Worm (Caenorhabditis elegans) whole organism, L4/young adult: ENCODE measurements around the gene str-144.

Source experiments
- W03F9.2 ChIP-seq: fragments of 150-350 bp; optimal IDR thresholded peaks from 2 replicates; lab custom pipeline; 2014; ENCODE audit warnings: missing biosample characterization, missing genetic modification characterization
- dao-5 ChIP-seq: sonication (generic microtip); optimal IDR thresholded peaks from 2 replicates; lab custom pipeline; 2016; ENCODE audit warnings: missing genotype, missing genetic modification characterization, moderate library complexity, missing compliant biosample characterization
- him-1 ChIP-seq: sonication (generic microtip); optimal IDR thresholded peaks from 2 replicates; lab custom pipeline; 2016; ENCODE audit warnings: missing genotype, missing genetic modification reagents, missing genetic modification characterization, missing compliant biosample characterization

Gene str-144

DNA sequence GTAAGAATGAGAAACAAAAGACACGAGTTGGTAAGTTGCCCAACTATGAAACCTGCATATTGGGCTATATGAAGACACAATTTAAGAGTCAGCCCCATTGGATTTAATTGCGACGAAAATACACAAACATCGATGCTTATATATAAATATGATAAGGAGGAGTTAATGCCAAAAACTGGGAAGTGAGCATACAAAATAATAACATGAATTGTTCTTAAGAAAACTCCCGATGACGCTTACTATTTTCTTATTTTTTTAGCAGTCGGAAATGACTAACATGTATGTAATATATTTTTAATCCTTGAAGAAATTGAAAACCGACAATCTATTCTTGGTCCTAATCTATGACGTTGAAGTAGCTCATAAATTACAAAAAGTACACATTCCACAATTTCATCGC, at the start of gene str-144:
TSS of gene str-144 (minus strand) at position 101 of the 400 bp plus-strand sequence.
- no peak for TF ChIP-seq dao-5 (tag; lab: Kevin White, UChicago)
- TF ChIP-seq W03F9.2 (tag; lab: Kevin White, UChicago): no peak
- TF ChIP-seq him-1 (tag; lab: Kevin White, UChicago): no peak

DNA sequence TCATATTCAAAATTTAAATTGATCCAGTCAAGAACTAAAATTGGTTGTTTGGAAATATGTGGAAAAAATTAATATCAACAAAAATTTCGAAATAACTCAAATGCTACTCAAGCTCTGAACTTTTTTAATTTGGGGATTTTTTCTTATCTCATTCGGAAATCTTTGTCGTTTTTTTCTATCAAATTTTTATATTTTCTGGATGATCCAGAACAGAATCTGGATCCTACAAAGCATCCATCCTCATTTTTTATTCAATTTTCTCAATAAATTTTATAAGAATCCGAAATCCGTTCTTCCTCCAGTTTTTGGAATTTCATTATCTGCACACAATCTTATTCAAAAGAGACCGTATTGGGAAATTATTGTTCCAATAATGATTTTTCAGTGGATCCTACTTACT, 48.9 kb upstream of the str-144 start, which contains the start of gene D1014.6:
TSS of gene D1014.6 (plus strand) at position 301 of the 400 bp plus-strand sequence.
- TF ChIP-seq him-1 (tag; lab: Kevin White, UChicago) (no peak), W03F9.2 (tag; lab: Kevin White, UChicago) (no peak), dao-5 (tag; lab: Kevin White, UChicago) (no peak)

DNA sequence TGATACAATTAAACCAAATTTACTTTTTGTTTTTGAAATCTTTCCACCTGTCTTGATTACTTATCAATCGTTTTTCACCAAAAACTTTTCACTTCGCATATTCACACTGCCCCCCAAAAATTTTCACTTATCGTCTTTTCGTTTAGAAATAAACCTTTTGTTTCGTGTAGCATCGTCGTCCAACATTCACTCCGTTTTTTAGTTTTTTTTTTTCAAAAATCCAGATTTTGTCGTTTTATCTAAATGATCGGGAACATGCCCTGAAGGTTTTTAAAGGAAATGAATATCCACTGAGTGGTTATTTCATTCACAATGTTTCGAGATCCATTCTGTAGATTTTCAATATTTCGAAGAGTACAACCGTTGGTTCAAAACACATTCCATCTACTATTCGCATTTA, 46.0 kb upstream of the str-144 start, which contains the start of gene D1014.7:
TSS of gene D1014.7 (plus strand) at position 301 of the 400 bp plus-strand sequence.
- TF ChIP-seq W03F9.2 (tag; lab: Kevin White, UChicago) (no peak), him-1 (tag; lab: Kevin White, UChicago) (no peak), dao-5 (tag; lab: Kevin White, UChicago) (no peak)

- TF ChIP-seq dao-5 (tag; lab: Kevin White, UChicago): no peak
- no peak for TF ChIP-seq W03F9.2 (tag; lab: Kevin White, UChicago)
- no peak for TF ChIP-seq him-1 (tag; lab: Kevin White, UChicago)
These were observed 42.6 kb upstream of the str-144 start for ce11 chrV:8114542-8114941.

- no peak for TF ChIP-seq W03F9.2 (tag; lab: Kevin White, UChicago)
- TF ChIP-seq dao-5 (tag; lab: Kevin White, UChicago): no peak
- no peak for TF ChIP-seq him-1 (tag; lab: Kevin White, UChicago)
These were observed 38.9 kb upstream of the str-144 start for ce11 chrV:8110816-8111215.

ce11 chrV:8108670-8109069, 36.7 kb upstream of the str-144 start, which contains the start of gene myo-5:
TSS of gene myo-5 (plus strand) at chrV:8108970.
- TF ChIP-seq dao-5 (tag; lab: Kevin White, UChicago): no peak
- no peak for TF ChIP-seq W03F9.2 (tag; lab: Kevin White, UChicago)
- TF ChIP-seq him-1 (tag; lab: Kevin White, UChicago): no peak

ce11 chrV:8104473-8104872, 32.5 kb upstream of the str-144 start, which contains the start of gene srlf-16:
TSS of gene srlf-16 (plus strand) at chrV:8104773.
- TF ChIP-seq dao-5 (tag; lab: Kevin White, UChicago): no peak

- TF ChIP-seq W03F9.2 (tag; lab: Kevin White, UChicago): no peak
- no peak for TF ChIP-seq him-1 (tag; lab: Kevin White, UChicago)
- no peak for TF ChIP-seq dao-5 (tag; lab: Kevin White, UChicago)
These were observed 31.0 kb upstream of the str-144 start, which contains the start of gene str-90 for ce11 chrV:8102960-8103359. TSS of gene str-90 (plus strand) at chrV:8103260.

- TF ChIP-seq him-1 (tag; lab: Kevin White, UChicago) (no peak), W03F9.2 (tag; lab: Kevin White, UChicago) (no peak), dao-5 (tag; lab: Kevin White, UChicago) (no peak)
These were observed 27.4 kb upstream of the str-144 start, which contains the start of gene sdz-23 for ce11 chrV:8099306-8099705. TSS of gene sdz-23 (plus strand) at chrV:8099606.

DNA sequence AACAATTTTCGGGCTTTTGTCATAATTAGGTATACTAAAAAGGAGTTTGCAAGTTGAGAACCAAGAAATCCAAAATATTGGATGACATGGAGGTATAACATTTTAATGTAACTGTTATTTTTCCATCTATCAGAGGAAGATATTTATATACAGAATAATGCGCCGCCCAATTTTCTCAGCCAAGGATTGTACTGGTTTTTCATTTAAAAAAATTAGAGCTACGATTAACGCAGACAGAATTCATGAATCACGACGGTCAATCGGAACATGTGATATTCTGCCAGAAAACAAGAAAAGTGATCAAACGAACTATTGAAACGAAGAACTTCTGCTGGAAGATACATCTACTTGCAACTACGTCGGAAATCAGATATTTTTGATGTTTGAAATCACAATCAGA, 26.3 kb upstream of the str-144 start, which contains the start of gene str-145:
TSS of gene str-145 (minus strand) at position 101 of the 400 bp plus-strand sequence.
- no peak for TF ChIP-seq dao-5 (tag; lab: Kevin White, UChicago)
- TF ChIP-seq W03F9.2 (tag; lab: Kevin White, UChicago): no peak
- TF ChIP-seq him-1 (tag; lab: Kevin White, UChicago): no peak

DNA sequence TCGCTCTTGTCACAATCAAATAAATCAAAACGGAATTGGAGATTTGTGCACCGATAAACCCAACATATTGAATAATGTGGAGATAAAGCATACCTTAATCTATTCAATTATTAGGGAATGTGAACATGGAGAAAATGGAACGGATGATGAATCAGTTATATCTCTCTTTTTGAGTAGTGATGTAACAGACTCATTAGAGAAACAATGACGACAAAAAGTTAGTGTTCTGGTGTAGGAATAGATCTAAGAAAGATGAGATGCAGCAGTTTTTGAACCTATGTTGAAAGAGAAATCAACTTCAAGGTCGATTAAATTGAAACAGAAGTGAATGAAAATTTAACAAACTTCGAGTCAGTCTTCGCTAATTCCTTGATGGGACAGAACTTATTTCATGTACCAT, 23.4 kb upstream of the str-144 start, which contains the start of gene str-146:
TSS of gene str-146 (minus strand) at position 101 of the 400 bp plus-strand sequence.
- TF ChIP-seq him-1 (tag; lab: Kevin White, UChicago): no peak
- TF ChIP-seq dao-5 (tag; lab: Kevin White, UChicago): no peak
- no peak for TF ChIP-seq W03F9.2 (tag; lab: Kevin White, UChicago)

ce11 chrV:8092385-8092784, 20.4 kb upstream of the str-144 start, which contains the start of gene str-129:
TSS of gene str-129 (minus strand) at chrV:8092485.
- TF ChIP-seq him-1 (tag; lab: Kevin White, UChicago) (no peak), dao-5 (tag; lab: Kevin White, UChicago) (no peak), W03F9.2 (tag; lab: Kevin White, UChicago) (no peak)

- TF ChIP-seq W03F9.2 (tag; lab: Kevin White, UChicago) (no peak), dao-5 (tag; lab: Kevin White, UChicago) (no peak), him-1 (tag; lab: Kevin White, UChicago) (no peak)
These were observed 18.6 kb upstream of the str-144 start, which contains the start of gene str-130 for ce11 chrV:8090595-8090994. TSS of gene str-130 (minus strand) at chrV:8090695.

DNA sequence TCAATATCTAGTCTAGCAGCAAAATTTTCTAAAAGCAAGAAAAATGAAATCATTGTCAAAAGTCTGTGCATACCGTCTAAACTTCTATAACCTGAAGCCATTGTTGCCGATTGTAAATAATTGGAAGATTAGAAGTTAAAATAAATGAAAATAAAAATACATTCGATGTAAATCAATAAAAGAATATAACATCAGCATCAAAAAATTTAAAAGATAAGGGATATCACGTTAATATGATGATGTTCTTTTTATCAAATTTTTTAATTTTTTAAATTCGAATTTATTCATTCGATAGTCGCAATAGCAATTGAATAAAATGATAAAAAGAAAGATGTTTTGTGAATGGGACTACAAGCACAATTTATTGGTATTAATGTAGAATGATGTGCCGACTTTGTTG, 13.2 kb upstream of the str-144 start, which contains the start of gene C09H5.7:
TSS of gene C09H5.7 (minus strand) at position 101 of the 400 bp plus-strand sequence.
- TF ChIP-seq dao-5 (tag; lab: Kevin White, UChicago) (no peak), him-1 (tag; lab: Kevin White, UChicago) (no peak), W03F9.2 (tag; lab: Kevin White, UChicago) (no peak)
